Worm (Caenorhabditis elegans): ENCODE measurements around the gene srh-129.
A peak's percentile ranks its signal among the peaks of the same experiment; 100 is the strongest.

The srh-129 gene

DNA sequence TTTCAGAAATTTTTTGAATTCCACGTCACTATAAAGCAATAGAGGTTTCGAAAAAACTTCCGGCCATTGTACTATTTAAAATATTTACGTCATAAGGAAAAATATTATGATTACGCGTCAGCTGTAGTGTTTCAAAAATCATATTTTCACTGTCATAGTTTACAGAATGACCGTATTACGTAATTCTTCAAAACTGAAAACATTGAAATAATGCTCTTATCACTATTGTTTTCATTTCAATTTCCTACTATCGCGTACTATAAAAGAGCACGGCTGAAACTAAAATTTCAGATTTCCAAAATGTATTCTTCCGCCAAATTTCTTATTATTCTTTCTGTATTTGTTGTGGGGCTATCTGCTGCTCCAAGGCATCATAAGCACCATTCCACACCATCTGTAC is 856 bp upstream of the srh-129 start, which contains the start of gene F14F9.2:
F14F9.2 (plus strand) TSS at position 301 of the 400 bp plus-strand sequence.
- TF ChIP-seq W03F9.2 (tag; optimal IDR thresholded peaks at IDR 0.05) (no peak), dao-5 (tag; optimal IDR thresholded peaks at IDR 0.05) (no peak), him-1 (tag; optimal IDR thresholded peaks at IDR 0.05) (no peak)

- no peak for TF ChIP-seq him-1 (tag; optimal IDR thresholded peaks at IDR 0.05)
- no peak for TF ChIP-seq dao-5 (tag; optimal IDR thresholded peaks at IDR 0.05)
- no peak for TF ChIP-seq W03F9.2 (tag; optimal IDR thresholded peaks at IDR 0.05)
These were observed 5.8 kb downstream of the srh-129 start, which contains the start of gene F14F9.3 for ce11 chrV:5137919-5138318. Gene F14F9.3 (plus strand): TSS chrV:5138219.

DNA sequence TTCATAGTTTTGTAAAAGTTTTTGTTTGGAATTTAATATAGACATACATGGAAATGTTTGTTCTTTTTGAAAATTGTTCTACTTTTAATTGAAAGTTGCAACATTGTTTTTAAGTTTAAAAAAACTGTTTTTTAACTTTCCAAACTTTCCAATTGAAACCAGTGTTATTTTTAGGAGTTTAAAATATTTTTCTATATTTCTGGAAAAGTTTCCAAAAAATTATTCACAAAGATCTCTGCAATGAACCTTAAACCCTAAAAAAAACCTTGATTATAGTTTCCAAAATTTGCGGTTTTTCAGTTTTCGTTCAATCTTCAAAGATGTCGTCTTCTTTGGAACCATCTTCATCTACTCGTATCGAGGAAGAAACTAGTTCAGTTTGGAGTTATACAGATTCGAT is 11.2 kb downstream of the srh-129 start, which contains the start of gene F14F9.4:
F14F9.4 (plus strand) TSS at position 301 of the 400 bp plus-strand sequence.
- TF ChIP-seq him-1 (tag; optimal IDR thresholded peaks at IDR 0.05): no peak
- no peak for TF ChIP-seq W03F9.2 (tag; optimal IDR thresholded peaks at IDR 0.05)
- no peak for TF ChIP-seq dao-5 (tag; optimal IDR thresholded peaks at IDR 0.05)

ce11 chrV:5131380-5131779 is 12.3 kb downstream of the srh-129 start:
- peak; percentile 29 for TF ChIP-seq W03F9.2 (tag; optimal IDR thresholded peaks at IDR 0.05)
- no peak for TF ChIP-seq dao-5 (tag; optimal IDR thresholded peaks at IDR 0.05)

DNA sequence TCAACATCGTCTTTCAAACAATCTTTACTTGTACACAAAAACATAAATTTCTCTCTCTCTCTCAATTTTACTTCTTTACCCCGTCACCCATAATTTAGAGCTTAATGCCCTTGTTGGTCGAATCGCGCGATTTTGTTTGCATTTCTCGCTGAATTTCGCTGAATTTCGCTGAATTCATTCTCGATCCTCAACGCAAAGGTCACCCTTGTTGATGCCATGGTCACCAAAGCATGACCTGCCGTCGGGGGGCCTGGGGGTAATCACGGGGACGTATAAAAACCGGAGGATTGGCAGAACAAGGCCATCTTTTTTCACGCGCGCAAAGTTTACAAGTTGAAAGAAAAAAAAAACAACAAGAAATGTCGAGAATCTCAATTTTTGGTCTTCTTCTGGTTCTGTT is 13.7 kb downstream of the srh-129 start, which contains the start of gene F14F9.8:
F14F9.8 (plus strand) TSS at position 301 of the 400 bp plus-strand sequence.
- no peak for TF ChIP-seq W03F9.2 (tag; optimal IDR thresholded peaks at IDR 0.05)
- TF ChIP-seq him-1 (tag; optimal IDR thresholded peaks at IDR 0.05): no peak
- TF ChIP-seq dao-5 (tag; optimal IDR thresholded peaks at IDR 0.05): no peak

DNA sequence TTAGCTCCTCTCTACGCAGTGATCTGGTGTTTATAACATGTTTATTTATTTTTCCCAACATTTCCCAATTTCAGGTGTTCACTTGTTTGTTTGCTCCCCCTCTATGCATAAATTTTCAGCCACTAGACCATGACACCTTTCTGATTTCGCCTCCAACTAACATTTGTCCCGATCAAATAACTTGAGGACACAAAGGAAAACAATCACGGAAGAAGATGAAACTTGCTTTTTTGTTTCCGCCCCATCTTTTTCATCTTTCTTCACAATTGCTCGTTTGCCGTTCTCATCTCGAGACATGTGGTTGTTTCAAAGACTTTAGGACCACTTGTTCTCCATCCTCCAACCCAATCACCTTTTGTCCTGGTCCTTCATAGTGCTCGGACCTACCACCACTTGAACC is 16.9 kb downstream of the srh-129 start, which contains the start of gene F14F9.5:
F14F9.5 (plus strand) TSS at position 301 of the 400 bp plus-strand sequence.
- no peak for TF ChIP-seq W03F9.2 (tag; optimal IDR thresholded peaks at IDR 0.05)
- no peak for TF ChIP-seq him-1 (tag; optimal IDR thresholded peaks at IDR 0.05)
- TF ChIP-seq dao-5 (tag; optimal IDR thresholded peaks at IDR 0.05): no peak

ce11 chrV:5119679-5120078 is 24.0 kb downstream of the srh-129 start, which contains the start of gene sid-1:
Gene sid-1 (plus strand): TSS chrV:5119970.
- TF ChIP-seq him-1 (tag; optimal IDR thresholded peaks at IDR 0.05) (no peak), W03F9.2 (tag; optimal IDR thresholded peaks at IDR 0.05) (no peak), dao-5 (tag; optimal IDR thresholded peaks at IDR 0.05) (no peak)

- TF ChIP-seq dao-5 (tag; optimal IDR thresholded peaks at IDR 0.05): no peak
- no peak for TF ChIP-seq W03F9.2 (tag; optimal IDR thresholded peaks at IDR 0.05)
- no peak for TF ChIP-seq him-1 (tag; optimal IDR thresholded peaks at IDR 0.05)
These were observed 24.6 kb downstream of the srh-129 start, which contains the start of gene C04F5.9 for ce11 chrV:5119109-5119508. Gene C04F5.9 (minus strand): TSS chrV:5119209.

- no peak for TF ChIP-seq him-1 (tag; optimal IDR thresholded peaks at IDR 0.05)
- no peak for TF ChIP-seq W03F9.2 (tag; optimal IDR thresholded peaks at IDR 0.05)
- TF ChIP-seq dao-5 (tag; optimal IDR thresholded peaks at IDR 0.05): no peak
These were observed 30.0 kb downstream of the srh-129 start, which contains the start of gene C04F5.8 for ce11 chrV:5113654-5114053. Gene C04F5.8 (minus strand): TSS chrV:5113754.

ce11 chrV:5110684-5111083 is 33.0 kb downstream of the srh-129 start, which contains the start of gene ugt-63:
Gene ugt-63 (minus strand): TSS chrV:5110772.
- TF ChIP-seq him-1 (tag; optimal IDR thresholded peaks at IDR 0.05): no peak
- no peak for TF ChIP-seq W03F9.2 (tag; optimal IDR thresholded peaks at IDR 0.05)
- TF ChIP-seq dao-5 (tag; optimal IDR thresholded peaks at IDR 0.05): no peak

DNA sequence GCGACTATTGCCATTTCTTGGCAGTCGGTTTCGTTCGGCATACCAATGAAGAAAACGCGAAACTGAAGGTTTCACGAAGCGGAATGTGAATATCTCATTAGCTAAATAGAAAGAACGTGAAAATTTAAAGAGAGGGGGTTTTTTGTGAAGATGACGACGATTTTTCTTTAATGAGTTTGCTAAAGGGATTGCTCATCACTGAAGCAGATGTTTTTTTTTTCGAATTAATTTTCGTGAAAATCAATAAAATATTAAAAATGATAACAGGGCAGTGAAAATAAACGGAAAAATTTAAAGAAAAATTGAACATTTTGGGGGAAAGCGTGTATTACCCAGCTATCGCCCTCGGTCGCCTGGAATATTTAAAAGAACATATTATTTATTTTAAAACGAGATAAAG is 35.9 kb downstream of the srh-129 start, which contains the start of gene srab-3:
srab-3 (minus strand) TSS at position 101 of the 400 bp plus-strand sequence.
- TF ChIP-seq W03F9.2 (tag; optimal IDR thresholded peaks at IDR 0.05) (no peak), dao-5 (tag; optimal IDR thresholded peaks at IDR 0.05) (no peak), him-1 (tag; optimal IDR thresholded peaks at IDR 0.05) (no peak)

- no peak for TF ChIP-seq him-1 (tag; optimal IDR thresholded peaks at IDR 0.05)
- no peak for TF ChIP-seq W03F9.2 (tag; optimal IDR thresholded peaks at IDR 0.05)
- TF ChIP-seq dao-5 (tag; optimal IDR thresholded peaks at IDR 0.05): no peak
These were observed 38.8 kb downstream of the srh-129 start, which contains the start of gene srab-2 for ce11 chrV:5104934-5105333. Gene srab-2 (minus strand): TSS chrV:5105034.

DNA sequence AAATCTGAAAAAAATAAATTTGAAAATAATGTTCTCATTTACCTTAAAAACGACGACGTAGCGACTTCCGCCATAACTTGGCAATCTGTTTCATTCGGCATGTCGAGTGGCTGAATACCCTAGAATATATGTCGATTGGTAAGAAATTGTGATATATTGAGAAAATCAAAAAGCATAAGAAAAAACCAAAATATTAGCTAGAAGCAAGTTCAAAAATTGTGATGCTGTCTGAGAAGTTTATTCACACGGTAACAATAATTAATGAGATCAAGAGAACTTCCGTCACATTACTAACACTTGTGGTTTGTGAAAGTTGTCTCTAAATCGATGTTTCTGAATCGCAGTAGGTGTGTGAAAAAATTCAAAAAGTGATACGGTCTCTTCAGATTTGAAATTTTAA is 41.7 kb downstream of the srh-129 start, which contains the start of gene srab-1:
srab-1 (minus strand) TSS at position 101 of the 400 bp plus-strand sequence.
- TF ChIP-seq dao-5 (tag; optimal IDR thresholded peaks at IDR 0.05): no peak
- TF ChIP-seq him-1 (tag; optimal IDR thresholded peaks at IDR 0.05): no peak
- TF ChIP-seq W03F9.2 (tag; optimal IDR thresholded peaks at IDR 0.05): no peak

DNA sequence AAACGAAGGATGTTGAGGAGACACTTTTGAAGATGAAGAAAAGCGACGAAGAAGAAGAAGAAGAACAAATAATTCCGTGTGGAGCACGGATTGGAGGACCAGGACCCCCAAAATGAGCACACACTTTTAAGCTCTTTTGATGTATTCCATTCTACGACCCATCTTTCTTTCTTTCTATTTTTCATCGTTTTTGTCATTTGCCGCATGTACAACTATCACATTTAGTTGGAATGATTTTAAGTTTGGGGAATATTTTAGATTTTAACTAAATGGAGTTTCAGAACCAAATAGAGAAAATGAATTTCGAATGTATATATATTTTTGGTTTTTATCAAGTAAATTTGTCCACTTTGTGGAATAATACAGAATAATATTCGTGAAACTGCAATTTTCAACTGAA is 44.8 kb downstream of the srh-129 start, which contains the start of gene unc-46:
unc-46 (minus strand) TSS at position 101 of the 400 bp plus-strand sequence.
- TF ChIP-seq him-1 (tag; optimal IDR thresholded peaks at IDR 0.05) (no peak), dao-5 (tag; optimal IDR thresholded peaks at IDR 0.05) (no peak), W03F9.2 (tag; optimal IDR thresholded peaks at IDR 0.05) (no peak)

Data from whole organism, L4/young adult.